Fruit fly (Drosophila melanogaster) whole organism, prepupa: ENCODE data around the gene Blos2.
A peak's percentile ranks its signal among the peaks of the same experiment; 100 is the strongest.

Experiments used
- Blimp-1 ChIP-seq: fragments of 200-800 bp; sonication (Bioruptor generic); optimal IDR thresholded peaks from 3 replicates; lab custom pipeline; 2017; ENCODE audit warnings: missing biosample characterization, missing genetic modification characterization, mild to moderate bottlenecking, moderate library complexity, missing genetic modification reagents
- CG10631 ChIP-seq: fragments of 200-800 bp; sonication (Bioruptor generic); optimal IDR thresholded peaks from 2 replicates; lab custom pipeline; 2016; ENCODE audit warnings: missing biosample characterization, missing genetic modification characterization
- CG10669 ChIP-seq: fragments of 200-800 bp; sonication (Bioruptor generic); optimal IDR thresholded peaks from 3 replicates; lab custom pipeline; 2018; ENCODE audit warnings: missing biosample characterization, mild to moderate bottlenecking, missing genetic modification characterization, moderate library complexity
- CG11294 ChIP-seq: fragments of 200-800 bp; sonication (Bioruptor generic); IDR thresholded peaks from 2 replicates; pipeline ENCODE4 v1.3.6; 2022; ENCODE audit warnings: missing biosample characterization, missing genetic modification characterization
- CG11762 ChIP-seq: fragments of 200-800 bp; sonication (Bioruptor generic); optimal IDR thresholded peaks from 3 replicates; lab custom pipeline; 2016; ENCODE audit warnings: missing biosample characterization, missing genetic modification characterization; ENCODE audit not compliant: insufficient read depth
- CG11902 ChIP-seq: fragments of 200-800 bp; sonication (Bioruptor generic); optimal IDR thresholded peaks from 3 replicates; lab custom pipeline; 2016; ENCODE audit warnings: missing biosample characterization, missing genetic modification characterization
- CG15336 ChIP-seq: fragments of 200-800 bp; sonication (Bioruptor generic); IDR thresholded peaks from 2 replicates; pipeline ENCODE4 v1.3.6; 2022; ENCODE audit warnings: missing biosample characterization, missing genetic modification characterization
- CG1621 ChIP-seq: fragments of 200-800 bp; sonication (Bioruptor generic); optimal IDR thresholded peaks from 3 replicates; lab custom pipeline; 2018; ENCODE audit warnings: missing biosample characterization, mild to moderate bottlenecking, missing genetic modification characterization
- CG16779 ChIP-seq: fragments of 200-800 bp; sonication (Bioruptor generic); optimal IDR thresholded peaks from 3 replicates; lab custom pipeline; 2017; ENCODE audit warnings: missing biosample characterization, mild to moderate bottlenecking, missing genetic modification characterization
- CG3032 ChIP-seq: fragments of 200-800 bp; optimal IDR thresholded peaks from 2 replicates; lab custom pipeline; 2019; ENCODE audit warnings: missing biosample characterization, mild to moderate bottlenecking, missing genetic modification characterization, moderate library complexity
- CG31627 ChIP-seq: fragments of 200-800 bp; sonication (Bioruptor generic); optimal IDR thresholded peaks from 3 replicates; lab custom pipeline; 2016; ENCODE audit warnings: missing biosample characterization, missing genetic modification characterization
- CG32006 ChIP-seq: fragments of 200-800 bp; sonication (Bioruptor generic); optimal IDR thresholded peaks from 3 replicates; lab custom pipeline; 2017; ENCODE audit warnings: missing biosample characterization, mild to moderate bottlenecking, missing genetic modification characterization
- CG34406 ChIP-seq: fragments of 200-800 bp; sonication (Bioruptor generic); optimal IDR thresholded peaks from 3 replicates; lab custom pipeline; 2016; ENCODE audit warnings: missing biosample characterization, missing genetic modification characterization
- CG4318 ChIP-seq: fragments of 200-800 bp; sonication (Bioruptor generic); optimal IDR thresholded peaks from 3 replicates; lab custom pipeline; 2017; ENCODE audit warnings: missing biosample characterization, mild to moderate bottlenecking, missing genetic modification characterization
- CG6163 ChIP-seq: fragments of 200-800 bp; sonication (Bioruptor generic); IDR thresholded peaks from 3 replicates; pipeline ENCODE4 v1.3.6; 2022; ENCODE audit warnings: missing biosample characterization, missing genetic modification characterization
- CG6276 ChIP-seq: fragments of 200-800 bp; sonication (Bioruptor generic); optimal IDR thresholded peaks from 2 replicates; lab custom pipeline; 2017; ENCODE audit warnings: missing biosample characterization, mild to moderate bottlenecking, missing genetic modification characterization
- CG6792 ChIP-seq: fragments of 200-800 bp; sonication (Bioruptor generic); optimal IDR thresholded peaks from 3 replicates; lab custom pipeline; 2016; ENCODE audit warnings: missing biosample characterization, missing genetic modification characterization
- CG6808 ChIP-seq: fragments of 200-800 bp; sonication (Bioruptor generic); optimal IDR thresholded peaks from 3 replicates; lab custom pipeline; 2017; ENCODE audit warnings: missing biosample characterization, missing genetic modification characterization, mild to moderate bottlenecking, moderate library complexity, missing genetic modification reagents
- CG6854 ChIP-seq: fragments of 200-800 bp; sonication (Bioruptor generic); optimal IDR thresholded peaks from 2 replicates; lab custom pipeline; 2017; ENCODE audit warnings: missing biosample characterization, mild to moderate bottlenecking, missing genetic modification characterization
- CG7368 ChIP-seq: fragments of 200-800 bp; sonication (Bioruptor generic); optimal IDR thresholded peaks from 3 replicates; lab custom pipeline; 2016; ENCODE audit warnings: missing biosample characterization, missing genetic modification characterization
- CG8119 ChIP-seq: fragments of 200-800 bp; sonication (Bioruptor generic); IDR thresholded peaks from 3 replicates; pipeline ENCODE4 v1.3.6; 2022; ENCODE audit warnings: missing biosample characterization, missing genetic modification characterization
- CG8319 ChIP-seq: fragments of 200-800 bp; sonication (Bioruptor generic); optimal IDR thresholded peaks from 3 replicates; lab custom pipeline; 2016; ENCODE audit warnings: missing biosample characterization, missing genetic modification characterization
- CG8632 ChIP-seq: fragments of 200-800 bp; sonication (Bioruptor generic); optimal IDR thresholded peaks from 3 replicates; lab custom pipeline; 2016; ENCODE audit warnings: missing biosample characterization, missing genetic modification characterization
- CG9139 ChIP-seq: fragments of 200-800 bp; sonication (Bioruptor generic); optimal IDR thresholded peaks from 3 replicates; lab custom pipeline; 2017; ENCODE audit warnings: missing biosample characterization, mild to moderate bottlenecking, missing genetic modification characterization
- Eip75B ChIP-seq: fragments of 200-800 bp; sonication (Bioruptor generic); optimal IDR thresholded peaks from 3 replicates; lab custom pipeline; 2016; ENCODE audit warnings: missing biosample characterization, missing genetic modification characterization
- Eip78C ChIP-seq: fragments of 200-800 bp; sonication (Bioruptor generic); peaks from one replicate; lab custom pipeline; 2016; ENCODE audit warnings: missing biosample characterization, missing genetic modification characterization
- Eip93F ChIP-seq: fragments of 200-800 bp; sonication (Bioruptor generic); optimal IDR thresholded peaks from 2 replicates; lab custom pipeline; 2016; ENCODE audit warnings: missing biosample characterization, mild to moderate bottlenecking, missing genetic modification characterization
- Ets21C ChIP-seq: fragments of 200-800 bp; sonication (Bioruptor generic); optimal IDR thresholded peaks from 3 replicates; lab custom pipeline; 2016; ENCODE audit warnings: missing biosample characterization, missing genetic modification characterization
- Gug ChIP-seq: fragments of 200-800 bp; sonication (Bioruptor generic); IDR thresholded peaks from 2 replicates; pipeline ENCODE4 v1.3.6; 2022; ENCODE audit warnings: missing biosample characterization, missing genetic modification characterization
- Hr38 ChIP-seq: sonication (Bioruptor generic); optimal IDR thresholded peaks from 2 replicates; lab custom pipeline; 2016; ENCODE audit warnings: missing biosample characterization, missing genetic modification characterization
- Hr4 ChIP-seq: fragments of 200-800 bp; sonication (Bioruptor generic); optimal IDR thresholded peaks from 3 replicates; lab custom pipeline; 2016; ENCODE audit warnings: missing biosample characterization, missing genetic modification characterization
- Lpt ChIP-seq: fragments of 200-800 bp; sonication (Bioruptor generic); optimal IDR thresholded peaks from 3 replicates; lab custom pipeline; 2016; ENCODE audit warnings: missing biosample characterization, missing genetic modification characterization
- Met ChIP-seq: fragments of 200-800 bp; sonication (Bioruptor generic); optimal IDR thresholded peaks from 3 replicates; lab custom pipeline; 2016; ENCODE audit warnings: missing biosample characterization, missing genetic modification characterization
- OdsH ChIP-seq: fragments of 200-800 bp; sonication (Bioruptor generic); optimal IDR thresholded peaks from 3 replicates; lab custom pipeline; 2016; ENCODE audit warnings: missing biosample characterization, missing genetic modification characterization
- Smox ChIP-seq: fragments of 200-800 bp; sonication (Bioruptor generic); optimal IDR thresholded peaks from 3 replicates; lab custom pipeline; 2016; ENCODE audit warnings: missing biosample characterization, missing genetic modification characterization
- achi ChIP-seq: fragments of 200-800 bp; sonication (Bioruptor generic); optimal IDR thresholded peaks from 3 replicates; lab custom pipeline; 2016; ENCODE audit warnings: missing biosample characterization, missing genetic modification characterization
- acj6 ChIP-seq: fragments of 200-800 bp; sonication (Bioruptor generic); optimal IDR thresholded peaks from 3 replicates; lab custom pipeline; 2016; ENCODE audit warnings: missing biosample characterization, missing genetic modification characterization
- cyc ChIP-seq: fragments of 200-800 bp; sonication (Bioruptor generic); optimal IDR thresholded peaks from 3 replicates; lab custom pipeline; 2016; ENCODE audit warnings: missing biosample characterization, missing genetic modification characterization
- eg ChIP-seq: fragments of 200-800 bp; sonication (Bioruptor generic); IDR thresholded peaks from 3 replicates; pipeline ENCODE4 v1.3.6; 2022; ENCODE audit warnings: missing biosample characterization, missing genetic modification characterization
- esn ChIP-seq: fragments of 200-800 bp; sonication (Bioruptor generic); optimal IDR thresholded peaks from 2 replicates; lab custom pipeline; 2016; ENCODE audit warnings: missing biosample characterization, mild to moderate bottlenecking, missing genetic modification characterization, moderate library complexity
- fkh ChIP-seq: fragments of 200-800 bp; sonication (Bioruptor generic); optimal IDR thresholded peaks from 3 replicates; lab custom pipeline; 2017; ENCODE audit warnings: missing biosample characterization, mild to moderate bottlenecking, missing genetic modification characterization, moderate library complexity
- lz ChIP-seq: fragments of 200-800 bp; sonication (Bioruptor generic); optimal IDR thresholded peaks from 3 replicates; lab custom pipeline; 2016; ENCODE audit warnings: missing biosample characterization, missing genetic modification characterization
- net ChIP-seq: fragments of 200-800 bp; sonication (Bioruptor generic); optimal IDR thresholded peaks from 3 replicates; lab custom pipeline; 2016; ENCODE audit warnings: missing biosample characterization, missing genetic modification characterization
- pdm3 ChIP-seq: fragments of 200-800 bp; sonication (Bioruptor generic); optimal IDR thresholded peaks from 3 replicates; lab custom pipeline; 2016; ENCODE audit warnings: missing biosample characterization, missing genetic modification characterization
- spab ChIP-seq: fragments of 200-800 bp; sonication (Bioruptor generic); optimal IDR thresholded peaks from 2 replicates; lab custom pipeline; 2017; ENCODE audit warnings: missing biosample characterization, mild to moderate bottlenecking, missing genetic modification characterization, missing genetic modification reagents
- ss ChIP-seq, 2 experiments: fragments of 200-800 bp; sonication (Bioruptor generic); optimal IDR thresholded peaks; 2 replicates in 1 of 2; 3 replicates in 1 of 2; lab custom pipeline; 2017 to 2018; ENCODE audit warnings: mild to moderate bottlenecking in 2 of 2, missing biosample characterization in 2 of 2, missing genetic modification characterization in 2 of 2, moderate library complexity in 1 of 2
- svp ChIP-seq: fragments of 200-800 bp; sonication (Bioruptor generic); peaks from one replicate; lab custom pipeline; 2016; ENCODE audit warnings: missing biosample characterization, missing genetic modification characterization
- vri ChIP-seq: fragments of 200-800 bp; sonication (Bioruptor generic); optimal IDR thresholded peaks from 3 replicates; lab custom pipeline; 2016; ENCODE audit warnings: missing biosample characterization, mild to moderate bottlenecking, missing genetic modification characterization

The Blos2 gene

DNA sequence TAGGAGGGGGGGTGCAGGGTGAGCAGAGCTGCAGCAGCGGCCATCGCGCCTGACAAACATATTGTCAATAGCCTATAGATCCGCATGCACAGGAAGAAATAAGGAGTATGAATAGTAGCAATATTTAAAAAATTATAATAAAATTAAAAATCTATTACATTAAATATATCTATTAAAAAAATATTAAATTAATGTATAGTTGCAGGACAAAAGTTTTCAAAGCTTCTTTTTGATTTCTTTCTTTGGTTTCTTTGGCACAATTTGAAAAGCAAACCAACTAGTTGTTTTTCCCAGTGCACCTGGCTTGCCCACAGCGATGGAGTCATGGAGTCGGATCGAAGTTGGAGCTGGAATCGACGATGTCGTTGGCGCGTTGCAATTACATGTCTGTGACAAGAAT is 29.6 kb upstream of the Blos2 start (continued):
- TF ChIP-seq pdm3 (GFP tag; lab: Kevin White, UChicago) (no peak), spab (GFP tag; lab: Kevin White, UChicago) (peak; percentile 14), ss (GFP tag; optimal IDR thresholded peaks at IDR 0.05; lab: Kevin White, UChicago) (peak; percentile 20 to 35), OdsH (GFP tag; lab: Kevin White, UChicago) (peak; percentile 35), Eip93F (GFP tag; lab: Kevin White, UChicago) (no peak), CG34406 (GFP tag; lab: Kevin White, UChicago) (peak; percentile 46), CG10669 (peak; percentile 43), CG11294 (GFP tag; lab: Robert Waterston, UW) (no peak), eg (peak; percentile 67), CG4318 (peak; percentile 30), CG6792 (GFP tag; lab: Kevin White, UChicago) (peak; percentile 13)

DNA sequence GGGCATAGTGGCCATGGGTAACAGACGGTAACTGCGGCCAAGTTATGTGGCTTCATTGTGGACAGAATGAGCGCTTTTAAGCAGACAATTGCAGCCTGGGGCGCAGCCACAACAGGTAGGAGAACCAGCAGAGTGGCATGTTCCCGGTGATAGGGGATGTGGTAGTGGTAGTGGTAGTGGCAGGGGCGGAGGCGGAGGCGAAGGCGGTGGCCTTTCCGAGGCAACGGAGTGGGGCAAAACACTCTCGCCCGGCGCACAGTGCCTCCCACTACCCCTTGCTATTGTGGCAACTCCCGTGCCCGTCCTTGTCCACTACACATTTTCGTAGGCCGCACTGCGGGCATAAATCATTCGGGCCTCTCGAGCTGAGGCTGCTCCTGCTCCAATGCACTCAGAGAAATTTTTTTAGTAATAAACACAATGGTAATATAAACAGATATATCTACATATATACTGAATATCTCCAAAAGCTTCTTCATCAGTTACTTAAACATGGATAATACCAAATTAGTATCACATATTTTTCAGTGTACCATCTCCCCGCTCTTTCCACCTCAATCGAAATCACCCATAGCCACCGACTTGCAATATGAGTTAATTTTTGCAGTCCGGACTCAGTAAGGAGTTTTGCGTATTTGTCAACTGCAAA is 27.9 kb upstream of the Blos2 start:
- TF ChIP-seq Smox (GFP tag; lab: Kevin White, UChicago) (peak; percentile 68), vri (peak; percentile 61), Hr38 (GFP tag; lab: Kevin White, UChicago) (no peak), CG34406 (GFP tag; lab: Kevin White, UChicago) (peak; percentile 60), CG9139 (peak; percentile 59), Hr4 (GFP tag; lab: Kevin White, UChicago) (peak; percentile 89), CG15336 (GFP tag; lab: Robert Waterston, UW) (peak; percentile 86), fkh (GFP tag; lab: Kevin White, UChicago) (no peak), OdsH (GFP tag; lab: Kevin White, UChicago) (peak; percentile 80), acj6 (GFP tag; lab: Kevin White, UChicago) (peak; percentile 74), CG8632 (peak; percentile 59), esn (GFP tag; lab: Kevin White, UChicago) (peak; percentile 81), CG8119 (GFP tag; lab: Robert Waterston, UW) (peak; percentile 88), net (GFP tag; lab: Kevin White, UChicago) (peak; percentile 64), CG11762 (GFP tag; lab: Kevin White, UChicago) (peak; percentile 66), Blimp-1 (GFP tag; lab: Kevin White, UChicago) (peak; percentile 70), CG6163 (GFP tag; lab: Robert Waterston, UW) (peak; percentile 79), CG6276 (GFP tag; lab: Kevin White, UChicago) (peak; percentile 76), spab (GFP tag; lab: Kevin White, UChicago) (peak; percentile 81), svp (peak; percentile 89), CG4318 (peak; percentile 40), CG32006 (GFP tag; lab: Kevin White, UChicago) (peak; percentile 79), Eip75B (GFP tag; lab: Kevin White, UChicago) (peak; percentile 79), CG10631 (GFP tag; lab: Kevin White, UChicago) (peak; percentile 80), Lpt (peak; percentile 71), CG7368 (peak; percentile 32), CG6854 (GFP tag; lab: Kevin White, UChicago) (peak; percentile 26), cyc (peak; percentile 54), CG6808 (peak; percentile 80), CG1621 (peak; percentile 74), Gug (GFP tag; lab: Robert Waterston, UW) (peak; percentile 78), CG3032 (tag; lab: Kevin White, UChicago) (peak; percentile 79), eg (peak; percentile 85), Eip78C (GFP tag; lab: Kevin White, UChicago) (peak; percentile 96), achi (GFP tag; lab: Kevin White, UChicago) (peak; percentile 76), CG8319 (GFP tag; lab: Kevin White, UChicago) (peak; percentile 31), CG16779 (peak; percentile 50), CG11294 (GFP tag; lab: Robert Waterston, UW) (0 out of 2 replicates have a peak, but pooled peaks have one; percentile 14), Met (peak; percentile 82), ss (GFP tag; optimal IDR thresholded peaks at IDR 0.05; lab: Kevin White, UChicago) (peak; percentile 74 to 78), lz (GFP tag; lab: Kevin White, UChicago) (peak; percentile 68), CG11902 (GFP tag; lab: Kevin White, UChicago) (peak; percentile 34), CG31627 (peak; percentile 60), Ets21C (peak; percentile 36), CG6792 (GFP tag; lab: Kevin White, UChicago) (peak; percentile 59)
